Worm (Caenorhabditis elegans) whole organism, L1 larva: ENCODE measurements around the gene F28H6.8.

Experiments
- C16A3.4 ChIP-seq: fragments of 150-350 bp; optimal IDR thresholded peaks from 2 replicates; lab custom pipeline; 2014; ENCODE audit warnings: missing biosample characterization, missing genetic modification characterization
- C34B4.2 ChIP-seq: sonication (generic microtip); optimal IDR thresholded peaks from 2 replicates; lab custom pipeline; 2017; ENCODE audit warnings: mild to moderate bottlenecking, missing genetic modification characterization, missing compliant biosample characterization
- F16B12.6 ChIP-seq: fragments of 150-350 bp; optimal IDR thresholded peaks from 2 replicates; lab custom pipeline; 2014; ENCODE audit warnings: missing biosample characterization, missing genetic modification characterization
- Y116A8C.19 ChIP-seq: sonication (generic microtip); optimal IDR thresholded peaks from 2 replicates; lab custom pipeline; 2016; ENCODE audit warnings: missing compliant biosample characterization, missing genetic modification characterization, borderline replicate concordance
- aly-2 ChIP-seq: fragments of 150-350 bp; optimal IDR thresholded peaks from 2 replicates; lab custom pipeline; 2014; ENCODE audit warnings: missing biosample characterization, missing genetic modification characterization
- ama-1 ChIP-seq: fragments of 150-350 bp; optimal IDR thresholded peaks from 2 replicates; lab custom pipeline; 2014
- ceh-8 ChIP-seq: fragments of 200-800 bp; sonication (Bioruptor generic); optimal IDR thresholded peaks from 2 replicates; lab custom pipeline; 2018; ENCODE audit warnings: mild to moderate bottlenecking, missing genetic modification characterization, moderate library complexity, missing compliant biosample characterization
- ceh-82 ChIP-seq, 3 experiments: fragments of 150-350 bp in 1 of 3; sonication (generic microtip) in 2 of 3; optimal IDR thresholded peaks; 2 replicates each; lab custom pipeline; 2014 to 2017; ENCODE audit warnings: missing biosample characterization in 3 of 3, missing genetic modification characterization in 3 of 3
- ceh-90 ChIP-seq: sonication (generic microtip); optimal IDR thresholded peaks from 2 replicates; lab custom pipeline; 2016; ENCODE audit warnings: missing genetic modification characterization, missing compliant biosample characterization
- ces-1 ChIP-seq: fragments of 150-350 bp; optimal IDR thresholded peaks from 2 replicates; lab custom pipeline; 2014; ENCODE audit warnings: missing biosample characterization, missing genetic modification reagents, missing genetic modification characterization
- dpl-1 ChIP-seq, 3 experiments: fragments of 150-350 bp in 2 of 3; sonication (generic microtip) in 1 of 3; optimal IDR thresholded peaks; 2 replicates each; lab custom pipeline; 2014 to 2017; ENCODE audit warnings: missing biosample characterization in 3 of 3, missing genetic modification characterization in 3 of 3, missing genetic modification reagents in 3 of 3
- efl-1 ChIP-seq, 4 experiments: fragments of 150-350 bp; optimal IDR thresholded peaks in 3 of 4; peaks in 1 of 4; 1 replicate in 1 of 4; 2 replicates in 3 of 4; lab custom pipeline; 2014; ENCODE audit warnings: missing biosample characterization in 2 of 4, missing genetic modification characterization in 2 of 4, missing genetic modification reagents in 2 of 4
- efl-3 ChIP-seq: fragments of 200-800 bp; sonication (Bioruptor generic); optimal IDR thresholded peaks from 2 replicates; lab custom pipeline; 2018; ENCODE audit warnings: mild to moderate bottlenecking, missing genetic modification characterization, missing compliant biosample characterization
- elt-3 ChIP-seq, 6 experiments: fragments of 150-350 bp in 1 of 6; sonication (generic microtip); optimal IDR thresholded peaks; 2 replicates each; lab custom pipeline; 2017 to 2018; ENCODE audit warnings: missing biosample characterization in 6 of 6, missing genetic modification characterization in 6 of 6, inconsistent platforms in 1 of 6
- fkh-8 ChIP-seq: sonication (generic microtip); optimal IDR thresholded peaks from 2 replicates; lab custom pipeline; 2016; ENCODE audit warnings: mild to moderate bottlenecking, missing genetic modification characterization, missing compliant biosample characterization
- fos-1 ChIP-seq: fragments of 150-350 bp; optimal IDR thresholded peaks from 2 replicates; lab custom pipeline; 2014; ENCODE audit warnings: missing biosample characterization, missing genetic modification characterization
- grh-1 ChIP-seq: fragments of 200-800 bp; sonication (Bioruptor generic); IDR thresholded peaks from 2 replicates; pipeline ENCODE4 v1.3.6; 2022; ENCODE audit warnings: missing genetic modification reagents, missing genetic modification characterization, missing compliant biosample characterization
- hlh-17 ChIP-seq: fragments of 200-800 bp; sonication (Bioruptor generic); optimal IDR thresholded peaks from 2 replicates; lab custom pipeline; 2018; ENCODE audit warnings: missing genetic modification characterization, mild to moderate bottlenecking, missing compliant biosample characterization, moderate library complexity, borderline replicate concordance
- hlh-4 ChIP-seq: sonication (generic microtip); optimal IDR thresholded peaks from 2 replicates; lab custom pipeline; 2016; ENCODE audit warnings: mild to moderate bottlenecking, missing genetic modification characterization, missing compliant biosample characterization
- hpl-2 ChIP-seq: fragments of 150-350 bp; optimal IDR thresholded peaks from 2 replicates; lab custom pipeline; 2014; ENCODE audit warnings: missing biosample characterization, missing genetic modification reagents, missing genetic modification characterization
- isw-1 ChIP-seq: fragments of 200-800 bp; sonication (Bioruptor generic); IDR thresholded peaks from 2 replicates; pipeline ENCODE4 v1.3.6; 2022; ENCODE audit warnings: missing genetic modification characterization, missing compliant biosample characterization
- lin-14 ChIP-seq: fragments of 200-800 bp; sonication (Bioruptor generic); optimal IDR thresholded peaks from 2 replicates; lab custom pipeline; 2018; ENCODE audit warnings: mild to moderate bottlenecking, missing genetic modification characterization, moderate library complexity, missing compliant biosample characterization
- lin-15B ChIP-seq: fragments of 150-350 bp; sonication (generic microtip); optimal IDR thresholded peaks from 3 replicates; lab custom pipeline; 2014; ENCODE audit warnings: missing biosample characterization, missing genetic modification characterization
- lin-35 ChIP-seq, 2 experiments: fragments of 150-350 bp; optimal IDR thresholded peaks; 2 replicates each; lab custom pipeline; 2014; ENCODE audit warnings: missing biosample characterization in 2 of 2, missing genetic modification characterization in 2 of 2, missing genetic modification reagents in 2 of 2
- lin-39 ChIP-seq: fragments of 150-350 bp; optimal IDR thresholded peaks from 2 replicates; lab custom pipeline; 2014; ENCODE audit warnings: missing biosample characterization, missing genetic modification reagents, missing genetic modification characterization
- lsy-2 ChIP-seq, 2 experiments: fragments of 150-350 bp; optimal IDR thresholded peaks; 2 replicates each; lab custom pipeline; 2014; ENCODE audit warnings: missing biosample characterization in 2 of 2, missing genetic modification characterization in 2 of 2
- mdl-1 ChIP-seq, 2 experiments: fragments of 150-350 bp; optimal IDR thresholded peaks; 2 replicates each; lab custom pipeline; 2014 to 2017; ENCODE audit warnings: missing biosample characterization in 2 of 2, missing genetic modification characterization in 2 of 2, inconsistent platforms in 1 of 2
- nhr-11 ChIP-seq: fragments of 150-350 bp; optimal IDR thresholded peaks from 2 replicates; lab custom pipeline; 2014; ENCODE audit warnings: missing biosample characterization, missing genetic modification characterization
- nhr-12 ChIP-seq: sonication (generic microtip); optimal IDR thresholded peaks from 2 replicates; lab custom pipeline; 2017; ENCODE audit warnings: missing biosample characterization, missing genetic modification characterization
- nhr-28 ChIP-seq: fragments of 150-350 bp; optimal IDR thresholded peaks from 2 replicates; lab custom pipeline; 2014; ENCODE audit warnings: missing biosample characterization, missing genetic modification characterization
- nhr-47 ChIP-seq: sonication (generic microtip); optimal IDR thresholded peaks from 2 replicates; lab custom pipeline; 2016; ENCODE audit warnings: mild to moderate bottlenecking, missing genetic modification characterization, moderate library complexity, missing compliant biosample characterization
- nhr-71 ChIP-seq: sonication (generic microtip); optimal IDR thresholded peaks from 2 replicates; lab custom pipeline; 2016; ENCODE audit warnings: mild to moderate bottlenecking, missing genetic modification characterization, moderate library complexity, missing compliant biosample characterization
- nhr-76 ChIP-seq: sonication (generic microtip); optimal IDR thresholded peaks from 2 replicates; lab custom pipeline; 2017; ENCODE audit warnings: missing biosample characterization, missing genetic modification characterization
- nhr-77 ChIP-seq: fragments of 150-350 bp; optimal IDR thresholded peaks from 2 replicates; lab custom pipeline; 2014; ENCODE audit warnings: missing biosample characterization, missing genetic modification characterization
- nhr-84 ChIP-seq: sonication (generic microtip); optimal IDR thresholded peaks from 2 replicates; lab custom pipeline; 2017; ENCODE audit warnings: missing biosample characterization, missing genetic modification characterization
- nhr-85 ChIP-seq: sonication (generic microtip); peaks from one replicate; lab custom pipeline; 2016; ENCODE audit warnings: missing genetic modification characterization, inconsistent platforms, missing compliant biosample characterization
- nhr-90 ChIP-seq: sonication (generic microtip); optimal IDR thresholded peaks from 2 replicates; lab custom pipeline; 2016; ENCODE audit warnings: mild to moderate bottlenecking, missing genetic modification characterization, missing compliant biosample characterization; ENCODE audit not compliant: poor library complexity
- pag-3 ChIP-seq: sonication (generic microtip); optimal IDR thresholded peaks from 2 replicates; lab custom pipeline; 2017; ENCODE audit warnings: missing genetic modification characterization, mild to moderate bottlenecking, missing compliant biosample characterization, antibody characterized with exemption, borderline replicate concordance; ENCODE audit not compliant: insufficient read depth
- pqm-1 ChIP-seq: sonication (generic microtip); optimal IDR thresholded peaks from 3 replicates; lab custom pipeline; 2017; ENCODE audit warnings: missing biosample characterization, missing genetic modification characterization
- snpc-4 ChIP-seq: fragments of 150-350 bp; optimal IDR thresholded peaks from 2 replicates; lab custom pipeline; 2014; ENCODE audit warnings: missing biosample characterization, missing genetic modification characterization
- snu-23 ChIP-seq: sonication (generic microtip); optimal IDR thresholded peaks from 2 replicates; lab custom pipeline; 2016; ENCODE audit warnings: missing genetic modification characterization, missing compliant biosample characterization
- sox-4 ChIP-seq: sonication (generic microtip); optimal IDR thresholded peaks from 2 replicates; lab custom pipeline; 2016; ENCODE audit warnings: missing genetic modification characterization, missing compliant biosample characterization
- sup-37 ChIP-seq: fragments of 200-800 bp; sonication (Bioruptor generic); optimal IDR thresholded peaks from 2 replicates; lab custom pipeline; 2018; ENCODE audit warnings: mild to moderate bottlenecking, missing genetic modification characterization, missing compliant biosample characterization
- swsn-7 ChIP-seq: sonication (generic microtip); optimal IDR thresholded peaks from 2 replicates; lab custom pipeline; 2016; ENCODE audit warnings: missing genetic modification characterization, missing compliant biosample characterization
- tbx-2 ChIP-seq: sonication (generic microtip); optimal IDR thresholded peaks from 2 replicates; lab custom pipeline; 2016; ENCODE audit warnings: missing genetic modification characterization, missing compliant biosample characterization
- tlp-1 ChIP-seq: fragments of 150-350 bp; optimal IDR thresholded peaks from 2 replicates; lab custom pipeline; 2014; ENCODE audit warnings: missing biosample characterization, missing genetic modification characterization
- unc-30 ChIP-seq: sonication (generic microtip); optimal IDR thresholded peaks from 2 replicates; lab custom pipeline; 2017; ENCODE audit warnings: missing biosample characterization, missing genetic modification characterization
- unc-62 ChIP-seq: fragments of 150-350 bp; optimal IDR thresholded peaks from 2 replicates; lab custom pipeline; 2014; ENCODE audit warnings: missing biosample characterization, missing genetic modification reagents, missing genetic modification characterization
- unc-86 ChIP-seq: sonication (generic microtip); optimal IDR thresholded peaks from 2 replicates; lab custom pipeline; 2016; ENCODE audit warnings: missing genetic modification characterization, missing compliant biosample characterization
- vab-15 ChIP-seq: sonication (generic microtip); optimal IDR thresholded peaks from 2 replicates; lab custom pipeline; 2017; ENCODE audit warnings: missing genotype, mild to moderate bottlenecking, missing genetic modification characterization, missing compliant biosample characterization
- xbp-1 ChIP-seq: sonication (generic microtip); optimal IDR thresholded peaks from 2 replicates; lab custom pipeline; 2016; ENCODE audit warnings: missing genetic modification characterization, missing compliant biosample characterization
- zip-4 ChIP-seq: fragments of 200-800 bp; sonication (Bioruptor generic); optimal IDR thresholded peaks from 2 replicates; lab custom pipeline; 2018; ENCODE audit warnings: mild to moderate bottlenecking, missing genetic modification characterization, moderate library complexity, missing compliant biosample characterization
- ztf-4 ChIP-seq: fragments of 150-350 bp; optimal IDR thresholded peaks from 2 replicates; lab custom pipeline; 2014; ENCODE audit warnings: missing biosample characterization, missing genetic modification characterization

F28H6.8 gene

DNA sequence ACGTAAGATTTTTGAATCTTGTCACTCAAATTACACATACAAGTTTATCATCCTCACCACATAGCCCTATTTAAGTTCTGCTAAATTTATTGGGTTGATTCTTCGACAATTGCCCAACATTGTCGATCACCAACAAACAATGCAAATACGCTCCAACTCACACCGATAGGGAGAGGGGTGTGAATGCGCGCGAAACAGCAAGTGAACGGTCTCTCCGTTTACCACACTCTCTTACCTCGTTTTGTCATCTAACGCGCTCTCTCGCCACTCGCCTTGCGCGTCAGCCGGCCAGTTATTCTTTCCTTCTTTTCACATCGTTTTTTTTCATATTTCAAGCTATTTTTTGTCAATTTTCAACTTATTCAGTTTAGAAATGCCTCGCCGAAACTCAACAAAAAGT, 32.2 kb downstream of the F28H6.8 start, which contains the start of gene F16B12.6 (continued):
- TF ChIP-seq F16B12.6 (tag; lab: Kevin White, UChicago), result peak; percentile 77
- TF ChIP-seq unc-86, result peak; percentile 64
- TF ChIP-seq isw-1 (GFP tag; lab: Robert Waterston, UW), result peak; percentile 71
- no peak for TF ChIP-seq ama-1 (lab: Kevin White, UChicago)
- TF ChIP-seq nhr-85 (tag; lab: Kevin White, UChicago), result peak; percentile 90
- TF ChIP-seq snu-23 (GFP tag; lab: Kevin White, UChicago), result peak; percentile 91
- TF ChIP-seq swsn-7 (tag; lab: Kevin White, UChicago), result peak; percentile 82
- no peak for TF ChIP-seq C34B4.2 (tag; lab: Kevin White, UChicago)
- peak; percentile 88 for TF ChIP-seq lin-15B
- TF ChIP-seq ceh-82 (tag; optimal IDR thresholded peaks at IDR 0.05; lab: Kevin White, UChicago), result peak; percentile 56 to 91 (median 64)
- no peak for TF ChIP-seq nhr-76 (tag; lab: Kevin White, UChicago)
- TF ChIP-seq efl-3 (GFP tag; lab: Kevin White, UChicago), result no peak
- TF ChIP-seq hlh-17, result no peak
- TF ChIP-seq zip-4 (GFP tag; lab: Kevin White, UChicago), result no peak
- TF ChIP-seq efl-1 (optimal IDR thresholded peaks at IDR 0.05; lab: Kevin White, UChicago), result peak; percentile 81 to 99
- peak; percentile 79 to 97 for TF ChIP-seq efl-1 (GFP tag; optimal IDR thresholded peaks at IDR 0.05 in 1 of 2; lab: Kevin White, UChicago)
- no peak for TF ChIP-seq unc-30 (tag; lab: Kevin White, UChicago)
- peak; percentile 97 for TF ChIP-seq lin-14
- no peak for TF ChIP-seq ces-1 (GFP tag; lab: Kevin White, UChicago)
- peak in 1 of 2 experiments; percentile 44 for TF ChIP-seq mdl-1 (tag; optimal IDR thresholded peaks at IDR 0.05; lab: Kevin White, UChicago)
- TF ChIP-seq nhr-11, result no peak
- no peak for TF ChIP-seq ceh-90 (tag; lab: Kevin White, UChicago)
- TF ChIP-seq unc-62 (GFP tag; lab: Kevin White, UChicago), result no peak
- TF ChIP-seq aly-2 (tag; lab: Kevin White, UChicago), result peak; percentile 53
- peak; percentile 68 for TF ChIP-seq nhr-90
- peak; percentile 84 for TF ChIP-seq nhr-47 (tag; lab: Kevin White, UChicago)
- peak; percentile 71 to 83 for TF ChIP-seq lsy-2 (tag; optimal IDR thresholded peaks at IDR 0.05; lab: Kevin White, UChicago)
- no peak for TF ChIP-seq sup-37 (GFP tag; lab: Kevin White, UChicago)
- TF ChIP-seq pag-3 (tag; lab: Kevin White, UChicago), result no peak
- TF ChIP-seq ztf-4 (tag; lab: Kevin White, UChicago), result no peak
- no peak for TF ChIP-seq tlp-1
- no peak for TF ChIP-seq hpl-2 (GFP tag; lab: Kevin White, UChicago)
- TF ChIP-seq nhr-12 (tag; lab: Kevin White, UChicago), result no peak
- peak; percentile 87 for TF ChIP-seq tbx-2 (tag; lab: Kevin White, UChicago)
- no peak for TF ChIP-seq sox-4 (tag; lab: Kevin White, UChicago)
- no peak for TF ChIP-seq hlh-4 (tag; lab: Kevin White, UChicago)
- TF ChIP-seq pqm-1 (tag; lab: Kevin White, UChicago), result no peak
- peak; percentile 78 for TF ChIP-seq fos-1
- no peak for TF ChIP-seq lin-39 (tag; lab: Kevin White, UChicago)
- peak; percentile 94 for TF ChIP-seq lin-35 (GFP tag; optimal IDR thresholded peaks at IDR 0.05; lab: Kevin White, UChicago)
- TF ChIP-seq grh-1, result no peak; the same call in 1 of the 2 replicates
- peak; percentile 92 for TF ChIP-seq fkh-8 (tag; lab: Kevin White, UChicago)
- TF ChIP-seq nhr-28 (tag; lab: Kevin White, UChicago), result no peak
- peak; percentile 80 for TF ChIP-seq xbp-1 (tag; lab: Kevin White, UChicago)
- TF ChIP-seq vab-15 (tag; lab: Kevin White, UChicago), result no peak
- TF ChIP-seq nhr-84 (tag; lab: Kevin White, UChicago), result no peak
- no peak for TF ChIP-seq ceh-8
- TF ChIP-seq snpc-4, result peak; percentile 72
- TF ChIP-seq nhr-71, result peak; percentile 88
- TF ChIP-seq elt-3 (tag; optimal IDR thresholded peaks at IDR 0.05; lab: Kevin White, UChicago), result peak in 3 of 6 experiments; percentile 8 to 46 (median 34)
- TF ChIP-seq dpl-1 (GFP tag; optimal IDR thresholded peaks at IDR 0.05; lab: Kevin White, UChicago), result peak; percentile 86 to 90 (median 88)
- TF ChIP-seq nhr-77 (tag; lab: Kevin White, UChicago), result peak; percentile 63
- no peak for TF ChIP-seq Y116A8C.19 (tag; lab: Kevin White, UChicago)
- peak; percentile 79 for TF ChIP-seq C16A3.4
